Worm (Caenorhabditis elegans) whole organism, L1 larva: ENCODE data around the gene srt-6.

ENCODE experiments used
- F16B12.6 ChIP-seq: fragments of 150-350 bp; optimal IDR thresholded peaks from 2 replicates; lab custom pipeline; 2014; ENCODE audit warnings: missing biosample characterization, missing genetic modification characterization
- aha-1 ChIP-seq: fragments of 150-350 bp; optimal IDR thresholded peaks from 2 replicates; lab custom pipeline; 2014; ENCODE audit warnings: missing biosample characterization, missing genetic modification characterization
- blmp-1 ChIP-seq: fragments of 150-350 bp; optimal IDR thresholded peaks from 2 replicates; lab custom pipeline; 2014; ENCODE audit warnings: missing biosample characterization, missing genetic modification characterization
- ceh-8 ChIP-seq: fragments of 200-800 bp; sonication (Bioruptor generic); optimal IDR thresholded peaks from 2 replicates; lab custom pipeline; 2018; ENCODE audit warnings: mild to moderate bottlenecking, missing genetic modification characterization, moderate library complexity, missing compliant biosample characterization
- ceh-82 ChIP-seq, 3 experiments: fragments of 150-350 bp in 1 of 3; sonication (generic microtip) in 2 of 3; optimal IDR thresholded peaks; 2 replicates each; lab custom pipeline; 2014 to 2017; ENCODE audit warnings: missing biosample characterization in 3 of 3, missing genetic modification characterization in 3 of 3
- efl-1 ChIP-seq, 4 experiments: fragments of 150-350 bp; optimal IDR thresholded peaks in 3 of 4; peaks in 1 of 4; 1 replicate in 1 of 4; 2 replicates in 3 of 4; lab custom pipeline; 2014; ENCODE audit warnings: missing biosample characterization in 2 of 4, missing genetic modification characterization in 2 of 4, missing genetic modification reagents in 2 of 4
- egl-13 ChIP-seq: sonication (generic microtip); optimal IDR thresholded peaks from 2 replicates; lab custom pipeline; 2016; ENCODE audit warnings: missing genotype, missing genetic modification reagents, missing genetic modification characterization, missing compliant biosample characterization
- egl-27 ChIP-seq, 2 experiments: fragments of 150-350 bp in 1 of 2; sonication (generic microtip); optimal IDR thresholded peaks; 3 replicates each; lab custom pipeline; 2017 to 2018; ENCODE audit warnings: missing biosample characterization in 2 of 2, missing genetic modification characterization in 2 of 2, missing genetic modification reagents in 2 of 2
- elt-2 ChIP-seq: sonication (generic microtip); optimal IDR thresholded peaks from 2 replicates; lab custom pipeline; 2016; ENCODE audit warnings: missing genetic modification characterization, mild to moderate bottlenecking, inconsistent platforms, missing compliant biosample characterization, missing genetic modification reagents
- elt-3 ChIP-seq, 6 experiments: fragments of 150-350 bp in 1 of 6; sonication (generic microtip); optimal IDR thresholded peaks; 2 replicates each; lab custom pipeline; 2017 to 2018; ENCODE audit warnings: missing biosample characterization in 6 of 6, missing genetic modification characterization in 6 of 6, inconsistent platforms in 1 of 6
- fkh-4 ChIP-seq: sonication (generic microtip); optimal IDR thresholded peaks from 2 replicates; lab custom pipeline; 2016; ENCODE audit warnings: missing compliant biosample characterization, missing genetic modification characterization, borderline replicate concordance
- fkh-8 ChIP-seq: sonication (generic microtip); optimal IDR thresholded peaks from 2 replicates; lab custom pipeline; 2016; ENCODE audit warnings: mild to moderate bottlenecking, missing genetic modification characterization, missing compliant biosample characterization
- hlh-4 ChIP-seq: sonication (generic microtip); optimal IDR thresholded peaks from 2 replicates; lab custom pipeline; 2016; ENCODE audit warnings: mild to moderate bottlenecking, missing genetic modification characterization, missing compliant biosample characterization
- hpl-2 ChIP-seq: fragments of 150-350 bp; optimal IDR thresholded peaks from 2 replicates; lab custom pipeline; 2014; ENCODE audit warnings: missing biosample characterization, missing genetic modification reagents, missing genetic modification characterization
- irx-1 ChIP-seq: sonication (generic microtip); optimal IDR thresholded peaks from 2 replicates; lab custom pipeline; 2016; ENCODE audit warnings: missing genetic modification characterization, missing compliant biosample characterization
- lin-14 ChIP-seq: fragments of 200-800 bp; sonication (Bioruptor generic); optimal IDR thresholded peaks from 2 replicates; lab custom pipeline; 2018; ENCODE audit warnings: mild to moderate bottlenecking, missing genetic modification characterization, moderate library complexity, missing compliant biosample characterization
- lin-15B ChIP-seq: fragments of 150-350 bp; sonication (generic microtip); optimal IDR thresholded peaks from 3 replicates; lab custom pipeline; 2014; ENCODE audit warnings: missing biosample characterization, missing genetic modification characterization
- lin-39 ChIP-seq: fragments of 150-350 bp; optimal IDR thresholded peaks from 2 replicates; lab custom pipeline; 2014; ENCODE audit warnings: missing biosample characterization, missing genetic modification reagents, missing genetic modification characterization
- nhr-11 ChIP-seq: fragments of 150-350 bp; optimal IDR thresholded peaks from 2 replicates; lab custom pipeline; 2014; ENCODE audit warnings: missing biosample characterization, missing genetic modification characterization
- nhr-20 ChIP-seq: sonication (generic microtip); optimal IDR thresholded peaks from 2 replicates; lab custom pipeline; 2016; ENCODE audit warnings: mild to moderate bottlenecking, missing genetic modification characterization, missing compliant biosample characterization
- nhr-71 ChIP-seq: sonication (generic microtip); optimal IDR thresholded peaks from 2 replicates; lab custom pipeline; 2016; ENCODE audit warnings: mild to moderate bottlenecking, missing genetic modification characterization, moderate library complexity, missing compliant biosample characterization
- nhr-77 ChIP-seq: fragments of 150-350 bp; optimal IDR thresholded peaks from 2 replicates; lab custom pipeline; 2014; ENCODE audit warnings: missing biosample characterization, missing genetic modification characterization
- nhr-85 ChIP-seq: sonication (generic microtip); peaks from one replicate; lab custom pipeline; 2016; ENCODE audit warnings: missing genetic modification characterization, inconsistent platforms, missing compliant biosample characterization
- nhr-90 ChIP-seq: sonication (generic microtip); optimal IDR thresholded peaks from 2 replicates; lab custom pipeline; 2016; ENCODE audit warnings: mild to moderate bottlenecking, missing genetic modification characterization, missing compliant biosample characterization; ENCODE audit not compliant: poor library complexity
- pqm-1 ChIP-seq: sonication (generic microtip); optimal IDR thresholded peaks from 3 replicates; lab custom pipeline; 2017; ENCODE audit warnings: missing biosample characterization, missing genetic modification characterization
- sup-37 ChIP-seq: fragments of 200-800 bp; sonication (Bioruptor generic); optimal IDR thresholded peaks from 2 replicates; lab custom pipeline; 2018; ENCODE audit warnings: mild to moderate bottlenecking, missing genetic modification characterization, missing compliant biosample characterization
- unc-86 ChIP-seq: sonication (generic microtip); optimal IDR thresholded peaks from 2 replicates; lab custom pipeline; 2016; ENCODE audit warnings: missing genetic modification characterization, missing compliant biosample characterization
- vab-15 ChIP-seq: sonication (generic microtip); optimal IDR thresholded peaks from 2 replicates; lab custom pipeline; 2017; ENCODE audit warnings: missing genotype, mild to moderate bottlenecking, missing genetic modification characterization, missing compliant biosample characterization
- zag-1 ChIP-seq: fragments of 150-350 bp; optimal IDR thresholded peaks from 2 replicates; lab custom pipeline; 2014; ENCODE audit warnings: missing biosample characterization, missing genetic modification characterization
- ztf-4 ChIP-seq: fragments of 150-350 bp; optimal IDR thresholded peaks from 2 replicates; lab custom pipeline; 2014; ENCODE audit warnings: missing biosample characterization, missing genetic modification characterization

srt-6 gene

ce11 chrV:7391933-7392332, 16.7 kb downstream of the srt-6 start, which contains the start of gene fbxa-105:
Gene fbxa-105, minus strand, starts transcription at chrV:7392029.
- TF ChIP-seq efl-1 (optimal IDR thresholded peaks at IDR 0.05; lab: Kevin White, UChicago) (no peak), efl-1 (GFP tag; optimal IDR thresholded peaks at IDR 0.05 in 1 of 2; lab: Kevin White, UChicago) (peak in 1 of 2 experiments; percentile 19), ztf-4 (tag; lab: Kevin White, UChicago) (no peak), elt-2 (peak; percentile 3)

ce11 chrV:7389771-7390170, 18.8 kb downstream of the srt-6 start, which contains the start of gene C02H6.1:
Gene C02H6.1, minus strand, starts transcription at chrV:7389871.
- TF ChIP-seq nhr-20 (tag; lab: Kevin White, UChicago), result no peak
- TF ChIP-seq blmp-1 (tag; lab: Kevin White, UChicago), result no peak
- no peak for TF ChIP-seq hpl-2 (GFP tag; lab: Kevin White, UChicago)
- no peak for TF ChIP-seq elt-3 (tag; optimal IDR thresholded peaks at IDR 0.05; lab: Kevin White, UChicago)
- TF ChIP-seq aha-1, result no peak
- TF ChIP-seq sup-37, result no peak
- TF ChIP-seq zag-1 (tag; lab: Kevin White, UChicago), result no peak
- TF ChIP-seq pqm-1 (tag; lab: Kevin White, UChicago), result no peak
- no peak for TF ChIP-seq unc-86 (tag; lab: Kevin White, UChicago)
- TF ChIP-seq egl-27 (tag; optimal IDR thresholded peaks at IDR 0.05; lab: Kevin White, UChicago), result no peak

DNA sequence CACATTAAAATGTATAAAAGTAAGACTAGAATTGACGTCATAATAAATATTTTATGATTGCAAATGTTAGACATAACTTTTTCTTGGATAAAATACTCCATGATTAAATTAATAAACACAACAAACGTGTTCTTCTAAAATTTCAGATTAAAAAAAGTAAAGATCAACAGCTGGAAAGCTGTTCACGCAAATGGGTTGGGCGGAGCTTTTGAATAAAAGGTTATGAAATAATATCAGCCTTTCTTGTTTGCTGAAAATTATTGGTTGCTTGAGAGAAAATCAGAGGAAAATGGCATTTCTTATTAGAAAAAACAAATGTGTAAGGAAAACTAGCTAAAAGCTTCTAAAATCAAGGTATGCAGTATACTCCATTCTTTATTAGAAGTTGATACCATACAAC, 20.9 kb downstream of the srt-6 start, which contains the start of gene C02H6.3:
C02H6.3 (minus strand) TSS at position 101 of the 400 bp plus-strand sequence.
- TF ChIP-seq egl-13 (tag; lab: Kevin White, UChicago), result no peak

DNA sequence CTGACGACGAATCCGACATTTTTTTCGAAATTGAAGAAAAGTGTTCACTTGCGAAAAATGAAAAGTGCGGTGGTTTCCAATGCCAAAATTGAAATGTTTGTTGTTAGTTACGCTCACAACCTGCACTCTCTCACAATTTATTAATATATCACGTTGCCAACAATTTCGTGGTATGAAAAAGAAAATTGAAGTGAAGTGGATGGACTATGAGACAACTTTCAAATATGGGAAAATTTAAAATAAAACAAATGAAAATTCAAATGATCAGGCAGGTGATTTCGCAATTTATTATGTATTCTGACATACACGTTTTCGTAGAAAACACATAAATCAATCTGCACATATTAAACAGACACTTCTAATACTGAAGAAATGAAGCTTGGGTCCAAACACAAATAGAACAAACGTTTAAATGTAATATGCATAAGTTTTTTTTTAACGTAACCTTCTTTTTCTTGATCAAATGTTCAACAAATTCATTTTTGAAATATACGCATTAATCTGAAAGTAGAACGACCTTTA, 22.5 kb downstream of the srt-6 start, which contains the start of gene srp-6:
srp-6 (minus strand) TSS at position 51 of the 522 bp plus-strand sequence.
- TF ChIP-seq nhr-90 (tag; lab: Kevin White, UChicago) (no peak), fkh-8 (tag; lab: Kevin White, UChicago) (peak; percentile 42), lin-14 (GFP tag; lab: Kevin White, UChicago) (peak; percentile 37), hlh-4 (tag; lab: Kevin White, UChicago) (peak; percentile 57), nhr-77 (tag; lab: Kevin White, UChicago) (no peak), nhr-71 (tag; lab: Kevin White, UChicago) (peak; percentile 47), blmp-1 (tag; lab: Kevin White, UChicago) (peak; percentile 35), F16B12.6 (tag; lab: Kevin White, UChicago) (no peak), vab-15 (no peak), fkh-4 (tag; lab: Kevin White, UChicago) (no peak), efl-1 (optimal IDR thresholded peaks at IDR 0.05; lab: Kevin White, UChicago) (no peak), efl-1 (GFP tag; optimal IDR thresholded peaks at IDR 0.05 in 1 of 2; lab: Kevin White, UChicago) (peak in 1 of 2 experiments; percentile 5), elt-2 (no peak), nhr-85 (tag; lab: Kevin White, UChicago) (no peak)
- TF ChIP-seq, all 84 proteins: peak for 6

- TF ChIP-seq nhr-85 (tag; lab: Kevin White, UChicago), result peak; percentile 63
- no peak for TF ChIP-seq lin-15B (tag; lab: Kevin White, UChicago)
- no peak for TF ChIP-seq nhr-11
- peak; percentile 22 for TF ChIP-seq blmp-1 (tag; lab: Kevin White, UChicago)
- no peak for TF ChIP-seq ceh-82 (tag; optimal IDR thresholded peaks at IDR 0.05; lab: Kevin White, UChicago)
- no peak for TF ChIP-seq irx-1 (tag; lab: Kevin White, UChicago)
- no peak for TF ChIP-seq hpl-2 (GFP tag; lab: Kevin White, UChicago)
- TF ChIP-seq, all 84 proteins: peak for 2
These were observed 27.6 kb downstream of the srt-6 start, which contains the start of gene C03G6.17 for ce11 chrV:7381008-7381407. Gene C03G6.17, minus strand, starts transcription at chrV:7381108.

DNA sequence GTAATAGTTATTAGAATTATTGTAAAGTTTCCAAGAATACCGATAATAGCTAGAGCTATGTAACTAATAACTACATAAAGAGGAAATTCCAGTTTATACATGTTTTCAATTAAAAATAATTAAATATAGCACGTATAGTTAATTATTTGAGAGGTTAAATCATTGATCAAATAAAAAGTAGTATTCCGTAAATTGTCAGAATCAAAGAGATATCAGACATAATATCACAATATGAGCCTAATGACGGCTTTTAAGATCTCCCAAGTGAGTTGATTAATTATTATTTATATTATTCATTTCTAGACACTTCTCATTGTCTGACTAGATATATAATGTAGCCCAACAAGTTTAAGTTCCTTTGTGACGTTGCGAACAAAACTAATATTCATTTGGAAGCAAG, 29.2 kb downstream of the srt-6 start, which contains the start of gene srsx-24:
srsx-24 (minus strand) TSS at position 101 of the 400 bp plus-strand sequence.
- TF ChIP-seq lin-39 (tag; lab: Kevin White, UChicago), result no peak
- TF ChIP-seq egl-13 (tag; lab: Kevin White, UChicago), result no peak
- peak; percentile 40 for TF ChIP-seq ceh-8 (GFP tag; lab: Kevin White, UChicago)
- no peak for TF ChIP-seq F16B12.6 (tag; lab: Kevin White, UChicago)
